Fruit fly (Drosophila melanogaster) whole organism, embryonic: ENCODE measurements around the gene CG3078.
A peak's percentile ranks its signal among the peaks of the same experiment; 100 is the strongest.

Experiments
- Atf3 ChIP-seq: fragments of 200-800 bp; sonication (Bioruptor generic); optimal IDR thresholded peaks from 3 replicates; lab custom pipeline; 2016; ENCODE audit warnings: missing biosample characterization, missing genetic modification characterization
- Blimp-1 ChIP-seq: fragments of 200-800 bp; sonication (Bioruptor generic); optimal IDR thresholded peaks from 3 replicates; lab custom pipeline; 2018; ENCODE audit warnings: missing biosample characterization, missing genetic modification characterization, mild to moderate bottlenecking, moderate library complexity, missing genetic modification reagents
- CG10959 ChIP-seq: fragments of 200-800 bp; sonication (Bioruptor generic); IDR thresholded peaks from 2 replicates; pipeline ENCODE4 v1.3.6; 2022; ENCODE audit warnings: missing biosample characterization, missing genetic modification characterization
- CG12219 ChIP-seq: fragments of 200-800 bp; sonication (Bioruptor generic); optimal IDR thresholded peaks from 3 replicates; lab custom pipeline; 2018; ENCODE audit warnings: missing biosample characterization, mild to moderate bottlenecking, missing genetic modification characterization
- CG12942 ChIP-seq: fragments of 200-800 bp; sonication (Bioruptor generic); optimal IDR thresholded peaks from 3 replicates; lab custom pipeline; 2016; ENCODE audit warnings: missing biosample characterization, missing genetic modification characterization
- CG13287 ChIP-seq: fragments of 200-800 bp; sonication (Bioruptor generic); IDR thresholded peaks from 2 replicates; pipeline ENCODE4 v1.3.6; 2022; ENCODE audit warnings: missing biosample characterization, missing genetic modification characterization; ENCODE audit not compliant: partially characterized antibody
- CG1529 ChIP-seq: fragments of 200-800 bp; sonication (Bioruptor generic); optimal IDR thresholded peaks from 3 replicates; lab custom pipeline; 2018; ENCODE audit warnings: missing biosample characterization, missing genetic modification characterization
- CG1792 ChIP-seq: fragments of 200-800 bp; sonication (Bioruptor generic); optimal IDR thresholded peaks from 2 replicates; lab custom pipeline; 2016; ENCODE audit warnings: missing biosample characterization, missing genetic modification characterization
- CG2678 ChIP-seq: fragments of 200-800 bp; sonication (Bioruptor generic); optimal IDR thresholded peaks from 3 replicates; lab custom pipeline; 2019; ENCODE audit warnings: missing biosample characterization, mild to moderate bottlenecking, missing genetic modification characterization, moderate library complexity
- CG30020 ChIP-seq: fragments of 200-800 bp; optimal IDR thresholded peaks from 2 replicates; lab custom pipeline; 2019; ENCODE audit warnings: missing biosample characterization, mild to moderate bottlenecking, missing genetic modification characterization, moderate library complexity
- CG30431 ChIP-seq: fragments of 200-800 bp; sonication (Bioruptor generic); optimal IDR thresholded peaks from 2 replicates; lab custom pipeline; 2017; ENCODE audit warnings: missing biosample characterization, missing genetic modification characterization
- CG3726 ChIP-seq: fragments of 200-800 bp; sonication (Bioruptor generic); IDR thresholded peaks from 3 replicates; pipeline ENCODE4, ENCODE4 v1.3.6; 2022; ENCODE audit warnings: missing biosample characterization, missing genetic modification characterization
- CG42726 ChIP-seq: fragments of 200-800 bp; sonication (Bioruptor generic); IDR thresholded peaks from 2 replicates; pipeline ENCODE4 v1.3.6; 2022; ENCODE audit warnings: missing biosample characterization, missing genetic modification characterization; ENCODE audit not compliant: partially characterized antibody
- CG4424 ChIP-seq: fragments of 200-800 bp; sonication (Bioruptor generic); optimal IDR thresholded peaks from 3 replicates; lab custom pipeline; 2016; ENCODE audit warnings: missing biosample characterization, missing genetic modification characterization
- CG6254 ChIP-seq: fragments of 200-800 bp; sonication (Bioruptor generic); optimal IDR thresholded peaks from 3 replicates; lab custom pipeline; 2017; ENCODE audit warnings: mild to moderate bottlenecking, missing biosample characterization, missing genetic modification reagents, missing genetic modification characterization
- CG7372 ChIP-seq: fragments of 200-800 bp; sonication (Bioruptor generic); IDR thresholded peaks from 2 replicates; pipeline ENCODE4 v1.3.6; 2022; ENCODE audit warnings: missing biosample characterization, missing genetic modification characterization
- CG7963 ChIP-seq: fragments of 200-800 bp; sonication (Bioruptor generic); IDR thresholded peaks from 3 replicates; pipeline ENCODE4 v1.3.6; 2022; ENCODE audit warnings: missing biosample characterization, missing genetic modification characterization; ENCODE audit not compliant: partially characterized antibody
- CG7987 ChIP-seq: fragments of 200-800 bp; sonication (Bioruptor generic); optimal IDR thresholded peaks from 2 replicates; lab custom pipeline; 2018; ENCODE audit warnings: missing biosample characterization, mild to moderate bottlenecking, missing genetic modification characterization, moderate library complexity
- CG8944 ChIP-seq: fragments of 200-800 bp; sonication (Bioruptor generic); optimal IDR thresholded peaks from 3 replicates; lab custom pipeline; 2016; ENCODE audit warnings: missing biosample characterization, missing genetic modification characterization
- CG9727 ChIP-seq: fragments of 200-800 bp; sonication (Bioruptor generic); optimal IDR thresholded peaks from 3 replicates; lab custom pipeline; 2017; ENCODE audit warnings: missing biosample characterization, mild to moderate bottlenecking, missing genetic modification characterization
- Dad ChIP-seq: fragments of 200-800 bp; sonication (Bioruptor generic); optimal IDR thresholded peaks from 3 replicates; lab custom pipeline; 2016; ENCODE audit warnings: missing biosample characterization, missing genetic modification characterization
- Deaf1 ChIP-seq: fragments of 200-800 bp; optimal IDR thresholded peaks from 3 replicates; lab custom pipeline; 2019; ENCODE audit warnings: missing biosample characterization, mild to moderate bottlenecking, missing genetic modification characterization, moderate library complexity
- Dip3 ChIP-seq: fragments of 200-800 bp; sonication (Bioruptor generic); optimal IDR thresholded peaks from 3 replicates; lab custom pipeline; 2016; ENCODE audit warnings: missing biosample characterization, missing genetic modification characterization
- Hmr ChIP-seq: fragments of 200-800 bp; sonication (Bioruptor generic); optimal IDR thresholded peaks from 3 replicates; lab custom pipeline; 2017; ENCODE audit warnings: mild to moderate bottlenecking, missing biosample characterization, missing genetic modification reagents, missing genetic modification characterization
- Kr ChIP-seq: fragments of 200-800 bp; sonication (Bioruptor generic); optimal IDR thresholded peaks from 2 replicates; lab custom pipeline; 2017; ENCODE audit warnings: missing biosample characterization, mild to moderate bottlenecking, missing genetic modification characterization
- Myb ChIP-seq: fragments of 200-800 bp; sonication (Bioruptor generic); optimal IDR thresholded peaks from 2 replicates; lab custom pipeline; 2016; ENCODE audit warnings: missing biosample characterization, missing genetic modification characterization
- Poxn ChIP-seq: fragments of 200-800 bp; sonication (Bioruptor generic); IDR thresholded peaks from 2 replicates; pipeline ENCODE4 v1.3.6; 2022; ENCODE audit warnings: missing biosample characterization, missing genetic modification characterization
- Sin3A ChIP-seq: fragments of >200 bp; optimal IDR thresholded peaks from 2 replicates; lab custom pipeline; 2018
- al ChIP-seq: fragments of 200-800 bp; sonication (Bioruptor generic); IDR thresholded peaks from 2 replicates; pipeline ENCODE4 v1.3.6; 2022; ENCODE audit warnings: missing biosample characterization, missing genetic modification characterization
- ap ChIP-seq: fragments of 200-800 bp; sonication (Bioruptor generic); IDR thresholded peaks from 2 replicates; pipeline ENCODE4 v1.3.6; 2022; ENCODE audit warnings: missing biosample characterization, missing genetic modification characterization
- bcd ChIP-seq: fragments of 200-800 bp; sonication (Bioruptor generic); optimal IDR thresholded peaks from 2 replicates; lab custom pipeline; 2017; ENCODE audit warnings: missing biosample characterization, mild to moderate bottlenecking, missing genetic modification characterization
- crol ChIP-seq: fragments of 200-800 bp; sonication (Bioruptor generic); IDR thresholded peaks from 2 replicates; pipeline ENCODE4 v1.3.6; 2022; ENCODE audit warnings: missing biosample characterization, missing genetic modification characterization
- dpn ChIP-seq, 2 experiments: fragments of 200-800 bp; sonication (Bioruptor generic); optimal IDR thresholded peaks; 3 replicates each; lab custom pipeline; 2016; ENCODE audit warnings: missing biosample characterization in 2 of 2, missing genetic modification characterization in 2 of 2
- en ChIP-seq: fragments of 200-800 bp; sonication (Bioruptor generic); optimal IDR thresholded peaks from 2 replicates; lab custom pipeline; 2016; ENCODE audit warnings: missing biosample characterization, missing genetic modification characterization
- fu2 ChIP-seq: fragments of 200-800 bp; sonication (Bioruptor generic); optimal IDR thresholded peaks from 2 replicates; lab custom pipeline; 2016; ENCODE audit warnings: missing biosample characterization, missing genetic modification characterization
- gcm ChIP-seq: fragments of 200-800 bp; sonication (Bioruptor generic); optimal IDR thresholded peaks from 2 replicates; lab custom pipeline; 2019; ENCODE audit warnings: missing biosample characterization, mild to moderate bottlenecking, missing genetic modification characterization, moderate library complexity
- gsb-n ChIP-seq: fragments of 200-800 bp; sonication (Bioruptor generic); optimal IDR thresholded peaks from 3 replicates; lab custom pipeline; 2018; ENCODE audit warnings: missing biosample characterization, mild to moderate bottlenecking, missing genetic modification characterization
- insv ChIP-seq, 2 experiments: fragments of 200-800 bp; sonication (Bioruptor generic); optimal IDR thresholded peaks; 3 replicates each; lab custom pipeline; 2016 to 2018; ENCODE audit warnings: missing biosample characterization in 2 of 2, missing genetic modification characterization in 2 of 2
- kah ChIP-seq: fragments of 200-800 bp; sonication (Bioruptor generic); optimal IDR thresholded peaks from 2 replicates; lab custom pipeline; 2018; ENCODE audit warnings: missing biosample characterization, mild to moderate bottlenecking, missing genetic modification characterization
- kni ChIP-seq: fragments of 200-800 bp; sonication (Bioruptor generic); optimal IDR thresholded peaks from 3 replicates; lab custom pipeline; 2017; ENCODE audit warnings: mild to moderate bottlenecking, missing biosample characterization, missing genetic modification reagents, missing genetic modification characterization
- nom ChIP-seq: fragments of 200-800 bp; sonication (Bioruptor generic); optimal IDR thresholded peaks from 2 replicates; lab custom pipeline; 2017; ENCODE audit warnings: missing biosample characterization, missing genetic modification characterization, mild to moderate bottlenecking, moderate library complexity, missing genetic modification reagents
- oc ChIP-seq: fragments of 200-800 bp; sonication (Bioruptor generic); optimal IDR thresholded peaks from 2 replicates; lab custom pipeline; 2018; ENCODE audit warnings: missing biosample characterization, mild to moderate bottlenecking, missing genetic modification characterization, moderate library complexity
- pan ChIP-seq, 4 experiments: fragments of >200 bp in 3 of 4; fragments of 200-800 bp in 1 of 4; sonication (Bioruptor generic) in 1 of 4; optimal IDR thresholded peaks in 3 of 4; IDR thresholded peaks in 1 of 4; 2 replicates each; pipeline versions ENCODE4 v1.3.6 to Lab custom; 2017 to 2022; ENCODE audit warnings: missing biosample characterization in 2 of 4, missing genetic modification characterization in 2 of 4, mixed read lengths in 1 of 4
- phol ChIP-seq: fragments of 200-800 bp; sonication (Bioruptor generic); optimal IDR thresholded peaks from 3 replicates; lab custom pipeline; 2018; ENCODE audit warnings: missing biosample characterization, mild to moderate bottlenecking, missing genetic modification characterization, moderate library complexity
- repo ChIP-seq: fragments of 200-800 bp; sonication (Bioruptor generic); optimal IDR thresholded peaks from 2 replicates; lab custom pipeline; 2016; ENCODE audit warnings: missing biosample characterization, missing genetic modification characterization
- sisA ChIP-seq: fragments of 200-800 bp; sonication (Bioruptor generic); IDR thresholded peaks from 2 replicates; pipeline ENCODE4 v1.3.6; 2022; ENCODE audit warnings: missing biosample characterization, missing genetic modification characterization
- slp2 ChIP-seq: fragments of 200-800 bp; sonication (Bioruptor generic); optimal IDR thresholded peaks from 2 replicates; lab custom pipeline; 2016; ENCODE audit warnings: missing biosample characterization, missing genetic modification characterization
- yki ChIP-seq: fragments of >200 bp; optimal IDR thresholded peaks from 3 replicates; lab custom pipeline; 2018
- zf30C ChIP-seq: fragments of 200-800 bp; sonication (Bioruptor generic); optimal IDR thresholded peaks from 3 replicates; lab custom pipeline; 2018; ENCODE audit warnings: missing biosample characterization, mild to moderate bottlenecking, missing genetic modification characterization

The CG3078 gene

DNA sequence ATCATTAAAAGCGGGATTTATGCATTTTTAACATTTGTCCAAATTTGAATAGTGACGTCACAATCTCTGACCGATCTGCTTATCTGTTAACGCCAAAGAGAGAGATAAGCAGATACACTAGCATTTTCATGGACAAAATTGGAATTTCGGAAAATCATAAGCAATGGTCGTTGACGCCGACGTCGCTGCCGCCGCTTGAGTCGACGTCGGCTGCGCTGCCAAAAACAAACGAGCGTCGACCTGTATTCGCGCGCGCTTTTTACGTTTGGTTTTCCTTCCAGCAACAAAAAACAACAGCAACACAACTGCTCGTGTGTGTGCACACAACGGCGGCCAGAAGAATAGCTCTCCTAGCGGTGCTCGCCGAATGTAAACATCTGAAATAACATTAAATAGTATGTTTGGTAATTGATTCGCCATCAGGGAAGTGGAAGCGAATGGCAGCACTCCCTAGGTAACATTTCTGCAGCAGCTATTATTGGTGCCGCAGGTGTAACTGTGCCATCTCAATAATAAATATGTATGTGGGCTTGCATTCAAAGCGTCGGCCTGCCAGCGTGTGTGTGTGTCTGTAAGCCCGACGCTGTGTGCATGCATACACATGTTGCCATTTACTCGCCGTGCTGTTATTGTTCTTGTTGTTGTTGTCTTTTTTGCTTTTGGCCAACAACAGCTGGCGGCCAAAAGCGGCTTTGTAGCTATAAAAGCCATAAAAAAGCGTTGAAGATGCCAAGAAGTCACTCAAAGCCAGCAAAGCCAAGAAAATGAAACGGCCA lies 40.8 kb upstream of the CG3078 start (continued):
- TF ChIP-seq phol (peak; percentile 92), CG2678 (tag; lab: Kevin White, UChicago) (peak; percentile 95), insv (GFP tag; optimal IDR thresholded peaks at IDR 0.05; lab: Kevin White, UChicago) (peak in 1 of 2 experiments; percentile 45), CG3726 (GFP tag; lab: Robert Waterston, UW) (peak; percentile 97), CG7372 (peak; percentile 96), Kr (GFP tag; lab: Kevin White, UChicago) (no peak), Dad (peak; percentile 93), zf30C (no peak), Deaf1 (peak; percentile 72), CG12942 (peak; percentile 89), repo (peak; percentile 71), Hmr (peak; percentile 97), CG42726 (GFP tag; lab: Robert Waterston, UW) (0 out of 2 replicates have a peak, but pooled peaks have one; percentile 25), CG30431 (GFP tag; lab: Kevin White, UChicago) (peak; percentile 96), Myb (GFP tag; lab: Kevin White, UChicago) (peak; percentile 81), Sin3A (lab: Kevin White, UChicago) (no peak), en (GFP tag; lab: Kevin White, UChicago) (peak; percentile 73), gcm (GFP tag; lab: Kevin White, UChicago) (peak; percentile 94), sisA (GFP tag; lab: Robert Waterston, UW) (peak; percentile 96), ap (GFP tag; lab: Robert Waterston, UW) (peak; percentile 97), Blimp-1 (GFP tag; lab: Kevin White, UChicago) (peak; percentile 90), dpn (GFP tag; optimal IDR thresholded peaks at IDR 0.05; lab: Kevin White, UChicago) (peak; percentile 88 to 90), CG13287 (peak; percentile 17; the same call in 1 of the 2 replicates), CG1792 (GFP tag; lab: Kevin White, UChicago) (peak; percentile 88), CG30020 (peak; percentile 61), oc (tag; lab: Kevin White, UChicago) (peak; percentile 95), CG6254 (GFP tag; lab: Kevin White, UChicago) (peak; percentile 90), bcd (GFP tag; lab: Kevin White, UChicago) (peak; percentile 95), crol (GFP tag; lab: Robert Waterston, UW) (peak; percentile 70), slp2 (peak; percentile 95), al (GFP tag; lab: Robert Waterston, UW) (peak; percentile 91), fu2 (GFP tag; lab: Kevin White, UChicago) (peak; percentile 89), pan (optimal IDR thresholded peaks at IDR 0.05; lab: Kevin White, UChicago) (no peak), pan (GFP tag; optimal IDR thresholded peaks at IDR 0.05 in 1 of 2, IDR thresholded peaks at IDR 0.05 in 1 of 2) (peak in 1 of 2 experiments; percentile 98), kni (GFP tag; lab: Kevin White, UChicago) (peak; percentile 66), Poxn (GFP tag; lab: Robert Waterston, UW) (peak; percentile 72), gsb-n (tag; lab: Kevin White, UChicago) (peak; percentile 90), nom (peak; percentile 91), kah (peak; percentile 87), CG12219 (peak; percentile 97), CG9727 (peak; percentile 91), Atf3 (GFP tag; lab: Kevin White, UChicago) (peak; percentile 92), CG10959 (GFP tag; lab: Robert Waterston, UW) (peak; percentile 90), CG7987 (GFP tag; lab: Kevin White, UChicago) (peak; percentile 88), CG1529 (GFP tag; lab: Kevin White, UChicago) (peak; percentile 96), CG8944 (GFP tag; lab: Kevin White, UChicago) (peak; percentile 91), Dip3 (peak; percentile 93), CG4424 (GFP tag; lab: Kevin White, UChicago) (peak; percentile 84), CG7963 (GFP tag; lab: Robert Waterston, UW) (no peak), yki (no peak)
